Worm (Caenorhabditis elegans): ENCODE results near the gene C49G7.13.

Gene C49G7.13

DNA sequence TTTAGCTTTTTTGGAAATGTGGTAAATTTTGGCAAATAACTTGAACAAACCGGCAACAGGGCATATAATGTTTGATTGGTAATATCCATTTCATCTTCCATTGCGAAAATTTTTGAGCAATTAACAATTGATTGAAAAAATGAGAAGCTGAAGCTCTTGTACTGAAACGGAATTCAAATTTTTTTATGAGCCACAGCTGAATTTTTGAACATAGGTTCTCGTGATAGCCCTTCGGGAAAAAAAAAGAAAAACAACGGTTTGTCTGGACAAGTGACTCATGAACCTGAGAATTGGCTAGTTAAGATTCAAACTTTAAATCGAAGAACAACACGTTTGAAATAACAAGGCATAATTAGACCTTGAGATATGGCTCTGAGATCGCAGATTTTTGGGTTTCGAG, 40.1 kb upstream of the C49G7.13 start, which contains the start of gene srx-62:
Gene srx-62 (minus strand): TSS at position 101 of the 400 bp plus-strand sequence.
- no peak for TF ChIP-seq mml-1 (tag; optimal IDR thresholded peaks at IDR 0.05)
- TF ChIP-seq fos-1 (tag; optimal IDR thresholded peaks at IDR 0.05): no peak
- no peak for TF ChIP-seq ZK546.5 (tag; optimal IDR thresholded peaks at IDR 0.05)
- TF ChIP-seq sea-2 (GFP tag; optimal IDR thresholded peaks at IDR 0.05): no peak
- TF ChIP-seq fkh-10 (GFP tag; optimal IDR thresholded peaks at IDR 0.05): no peak
- TF ChIP-seq ceh-82 (tag; optimal IDR thresholded peaks at IDR 0.05): no peak
- no peak for TF ChIP-seq lin-39 (tag; optimal IDR thresholded peaks at IDR 0.05)
- TF ChIP-seq nhr-237 (tag; optimal IDR thresholded peaks at IDR 0.05): no peak
- no peak for TF ChIP-seq ceh-28 (tag; optimal IDR thresholded peaks at IDR 0.05)
- no peak for TF ChIP-seq nhr-25 (tag; optimal IDR thresholded peaks at IDR 0.05)
- TF ChIP-seq ama-1 (optimal IDR thresholded peaks at IDR 0.05): no peak
- TF ChIP-seq R02D3.7 (tag; optimal IDR thresholded peaks at IDR 0.05): no peak
- no peak for TF ChIP-seq zag-1 (tag; optimal IDR thresholded peaks at IDR 0.05)
- TF ChIP-seq nfya-1 (tag; optimal IDR thresholded peaks at IDR 0.05; ENCODE audit: insufficient read depth): no peak
- no peak for TF ChIP-seq hmg-11 (tag; optimal IDR thresholded peaks at IDR 0.05)
- TF ChIP-seq lsy-12 (tag; optimal IDR thresholded peaks at IDR 0.05): no peak
- no peak for TF ChIP-seq egl-5 (tag; optimal IDR thresholded peaks at IDR 0.05)

DNA sequence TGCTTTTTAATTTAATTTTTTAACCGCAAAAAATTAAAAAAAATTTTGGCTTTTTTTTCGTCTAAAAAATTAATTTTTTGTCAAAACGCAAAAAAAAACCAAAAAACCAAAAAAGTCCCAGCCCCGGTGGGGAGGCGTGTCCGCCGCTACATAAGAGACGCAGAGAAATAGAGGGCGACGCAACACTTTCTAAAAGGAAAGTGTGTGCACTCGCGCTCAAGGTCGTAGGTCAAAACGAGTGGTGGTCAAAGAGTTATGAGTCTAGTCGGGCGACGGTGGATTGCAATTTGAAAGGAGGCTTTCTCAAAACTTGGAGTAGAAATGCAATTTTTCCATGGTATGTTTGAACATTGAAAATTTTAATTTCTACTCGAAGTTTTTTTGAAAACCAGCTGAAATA, 31.3 kb upstream of the C49G7.13 start:
- TF ChIP-seq mdl-1 (tag; optimal IDR thresholded peaks at IDR 0.05): no peak
- TF ChIP-seq ceh-9 (tag; optimal IDR thresholded peaks at IDR 0.05): no peak
- TF ChIP-seq unc-62 (GFP tag; optimal IDR thresholded peaks at IDR 0.05): no peak

DNA sequence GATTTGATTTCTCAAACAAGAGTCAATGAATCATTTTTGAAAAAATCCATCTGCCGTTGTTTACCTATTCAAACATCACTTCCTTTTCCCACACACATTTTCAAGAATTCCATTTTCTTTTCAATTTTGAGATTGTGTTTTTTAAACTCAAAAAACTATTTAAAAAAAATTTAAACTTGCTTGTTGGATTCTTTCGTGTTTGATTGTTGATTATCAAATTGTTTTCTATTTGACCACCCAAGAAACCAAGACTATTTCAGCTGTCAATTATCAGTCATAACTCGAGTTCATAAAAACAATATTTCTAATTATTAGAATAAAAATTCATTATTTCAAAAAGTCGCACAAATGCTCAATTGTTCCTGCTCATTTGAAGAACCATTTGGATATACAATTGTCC, 30.7 kb upstream of the C49G7.13 start, which contains the start of gene srh-8:
Gene srh-8 (plus strand): TSS at position 301 of the 400 bp plus-strand sequence.
- TF ChIP-seq nhr-77 (tag; optimal IDR thresholded peaks at IDR 0.05) (no peak), ceh-28 (tag; optimal IDR thresholded peaks at IDR 0.05) (no peak), R02D3.7 (tag; optimal IDR thresholded peaks at IDR 0.05) (no peak), jun-1 (tag; optimal IDR thresholded peaks at IDR 0.05) (no peak), nhr-43 (tag; optimal IDR thresholded peaks at IDR 0.05; ENCODE audit: poor library complexity, severe bottlenecking) (no peak), fkh-10 (GFP tag; optimal IDR thresholded peaks at IDR 0.05) (no peak), elt-3 (tag; optimal IDR thresholded peaks at IDR 0.05) (no peak), snpc-4 (tag; optimal IDR thresholded peaks at IDR 0.05) (no peak), nhr-67 (tag; optimal IDR thresholded peaks at IDR 0.05) (no peak), hmg-11 (tag; optimal IDR thresholded peaks at IDR 0.05) (no peak), eor-1 (tag; optimal IDR thresholded peaks at IDR 0.05) (no peak), nhr-11 (tag; optimal IDR thresholded peaks at IDR 0.05) (no peak), unc-62 (GFP tag; optimal IDR thresholded peaks at IDR 0.05) (no peak)

DNA sequence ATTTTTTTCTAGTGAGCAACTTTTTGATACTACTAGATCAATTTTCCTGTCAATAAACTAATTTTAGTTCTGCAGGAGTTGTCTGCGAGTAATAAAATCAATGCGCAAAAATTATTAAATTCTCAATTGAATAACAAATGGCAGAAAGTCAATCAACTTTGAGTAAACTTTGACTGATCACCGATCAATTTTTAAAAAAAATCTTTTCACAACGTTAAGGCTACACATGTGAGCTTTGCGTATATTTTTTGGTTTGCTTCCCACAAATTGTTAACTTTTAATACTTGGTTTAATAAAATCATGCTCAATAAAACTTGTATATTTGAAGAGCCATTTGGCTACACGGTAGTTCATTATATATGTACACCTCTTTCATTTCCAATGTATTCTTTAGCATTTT, 28.0 kb upstream of the C49G7.13 start, which contains the start of gene srh-7:
Gene srh-7 (plus strand): TSS at position 301 of the 400 bp plus-strand sequence.
- TF ChIP-seq unc-62 (GFP tag; optimal IDR thresholded peaks at IDR 0.05) (no peak), ceh-82 (tag; optimal IDR thresholded peaks at IDR 0.05) (no peak), ztf-11 (tag; optimal IDR thresholded peaks at IDR 0.05) (no peak), egl-5 (tag; optimal IDR thresholded peaks at IDR 0.05) (no peak), nfya-1 (tag; optimal IDR thresholded peaks at IDR 0.05; ENCODE audit: insufficient read depth) (no peak), pqm-1 (tag; optimal IDR thresholded peaks at IDR 0.05) (no peak), skn-1 (tag; optimal IDR thresholded peaks at IDR 0.05) (no peak), nhr-28 (tag; optimal IDR thresholded peaks at IDR 0.05) (no peak), lin-39 (tag; optimal IDR thresholded peaks at IDR 0.05) (no peak), nhr-43 (tag; optimal IDR thresholded peaks at IDR 0.05; ENCODE audit: poor library complexity, severe bottlenecking) (no peak), lsy-12 (tag; optimal IDR thresholded peaks at IDR 0.05) (no peak)

DNA sequence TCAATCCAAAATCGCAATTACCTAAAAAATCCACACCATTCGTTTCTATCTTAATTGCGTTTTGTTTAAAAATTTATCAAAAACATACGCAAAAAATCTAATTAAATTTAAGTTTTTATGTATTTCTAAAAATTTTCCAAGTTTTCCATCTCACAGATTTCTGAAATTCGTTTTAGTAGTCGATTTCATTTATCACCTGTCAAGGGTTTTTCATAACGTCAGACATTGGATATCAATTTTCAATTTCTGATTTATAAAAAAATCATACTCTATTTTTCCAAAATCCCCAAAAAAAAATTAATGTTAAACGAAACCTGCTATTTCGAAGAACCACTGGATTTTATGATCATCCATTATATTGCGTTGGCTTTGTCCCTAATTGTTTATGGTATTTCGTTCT, 25.7 kb upstream of the C49G7.13 start, which contains the start of gene srh-4:
Gene srh-4 (plus strand): TSS at position 301 of the 400 bp plus-strand sequence.
- TF ChIP-seq mdl-1 (tag; optimal IDR thresholded peaks at IDR 0.05): no peak
- no peak for TF ChIP-seq elt-1 (tag; optimal IDR thresholded peaks at IDR 0.05)
- TF ChIP-seq elt-3 (tag; optimal IDR thresholded peaks at IDR 0.05): no peak
- no peak for TF ChIP-seq nhr-237 (tag; optimal IDR thresholded peaks at IDR 0.05)
- no peak for TF ChIP-seq zag-1 (tag; optimal IDR thresholded peaks at IDR 0.05)
- TF ChIP-seq ceh-9 (tag; optimal IDR thresholded peaks at IDR 0.05): no peak
- no peak for TF ChIP-seq nhr-25 (tag; optimal IDR thresholded peaks at IDR 0.05)
